Worm (Caenorhabditis elegans): Measurements from ENCODE around the gene sec-16A.2.

The sec-16A.2 gene

DNA sequence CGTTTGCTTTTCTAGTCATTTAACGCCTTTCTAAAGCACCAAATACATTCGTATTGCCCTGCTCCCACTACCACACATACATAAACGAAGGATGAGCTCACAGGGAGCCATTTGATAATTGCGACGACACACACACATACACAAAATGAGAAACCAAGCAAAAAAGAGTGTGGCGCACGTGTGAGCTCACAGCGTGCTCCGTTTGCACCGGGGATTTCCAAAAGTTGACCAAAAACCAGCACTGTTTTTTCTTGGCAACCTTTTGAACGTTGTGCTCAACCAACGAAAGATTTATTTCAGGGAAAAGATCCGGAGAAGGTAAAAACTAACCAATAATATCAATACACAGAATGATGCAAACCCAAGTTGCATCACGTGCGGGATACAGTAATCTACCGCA lies 12.2 kb upstream of the sec-16A.2 start, which contains the start of gene ksr-1:
Gene ksr-1 (plus strand): TSS at position 301 of the 400 bp plus-strand sequence.
- TF ChIP-seq hlh-30 (tag; optimal IDR thresholded peaks at IDR 0.05; ENCODE audit: insufficient read depth) = no peak
- no peak for TF ChIP-seq ceh-2 (tag; optimal IDR thresholded peaks at IDR 0.05)
- TF ChIP-seq ceh-19 (GFP tag; optimal IDR thresholded peaks at IDR 0.05) = no peak
- TF ChIP-seq sox-4 (tag; optimal IDR thresholded peaks at IDR 0.05) = no peak
- TF ChIP-seq ets-4 (tag; optimal IDR thresholded peaks at IDR 0.05) = no peak

DNA sequence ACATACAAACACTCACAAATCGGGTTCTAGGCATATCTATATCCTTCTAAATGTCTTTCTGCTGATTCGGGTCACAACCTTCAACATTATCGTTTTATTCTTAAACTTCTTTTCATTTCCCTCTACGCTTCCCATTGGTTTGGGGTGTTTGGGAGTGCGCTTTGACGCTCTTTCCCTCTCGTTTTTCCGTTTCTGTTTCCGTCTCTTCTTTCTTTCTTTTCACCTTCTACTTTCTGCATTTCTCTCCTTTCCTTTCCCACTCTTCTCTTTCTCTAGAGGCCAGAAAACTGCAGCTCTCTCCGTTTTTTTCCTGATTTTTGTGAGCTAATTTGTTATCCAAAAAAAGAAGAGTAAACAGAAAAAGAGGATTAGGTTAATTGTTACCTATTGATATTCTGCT lies 10.7 kb upstream of the sec-16A.2 start:
- TF ChIP-seq ztf-16 (tag; optimal IDR thresholded peaks at IDR 0.05) (no peak), ref-2 (tag; optimal IDR thresholded peaks at IDR 0.05) (peak; percentile 17), ceh-24 (tag; optimal IDR thresholded peaks at IDR 0.05) (no peak), fkh-10 (GFP tag; optimal IDR thresholded peaks at IDR 0.05) (no peak), nfya-1 (tag; optimal IDR thresholded peaks at IDR 0.05) (peak; percentile 26), nhr-11 (tag; optimal IDR thresholded peaks at IDR 0.05) (no peak), tbx-2 (tag; optimal IDR thresholded peaks at IDR 0.05) (peak; percentile 55), K09A11.1 (tag; optimal IDR thresholded peaks at IDR 0.05; ENCODE audit: insufficient read depth) (no peak), ceh-31 (tag; optimal IDR thresholded peaks at IDR 0.05) (peak; percentile 18), rnt-1 (tag; optimal IDR thresholded peaks at IDR 0.05) (no peak), hlh-6 (tag; optimal IDR thresholded peaks at IDR 0.05) (no peak), unc-86 (tag; optimal IDR thresholded peaks at IDR 0.05) (no peak), fkh-6 (tag; optimal IDR thresholded peaks at IDR 0.05) (no peak), C38D4.7 (GFP tag; optimal IDR thresholded peaks at IDR 0.05) (no peak), dmd-4 (tag; optimal IDR thresholded peaks at IDR 0.05; ENCODE audit: borderline replicate concordance) (no peak), pha-2 (tag; optimal IDR thresholded peaks at IDR 0.05) (no peak), sdc-2 (tag; optimal IDR thresholded peaks at IDR 0.05) (no peak), dve-1 (tag; optimal IDR thresholded peaks at IDR 0.05) (no peak), ttx-3 (tag; optimal IDR thresholded peaks at IDR 0.05) (no peak), pha-4 (tag; optimal IDR thresholded peaks at IDR 0.05) (no peak), pax-1 (tag; optimal IDR thresholded peaks at IDR 0.05) (no peak), che-1 (tag; optimal IDR thresholded peaks at IDR 0.05) (no peak), ceh-18 (tag; optimal IDR thresholded peaks at IDR 0.05) (peak; percentile 52), ceh-6 (GFP tag; optimal IDR thresholded peaks at IDR 0.05) (no peak), pag-3 (tag; optimal IDR thresholded peaks at IDR 0.05; ENCODE audit: borderline replicate concordance) (no peak), mec-3 (tag; optimal IDR thresholded peaks at IDR 0.05; ENCODE audit: borderline replicate concordance) (no peak), hlh-15 (tag; optimal IDR thresholded peaks at IDR 0.05) (no peak), unc-42 (tag; optimal IDR thresholded peaks at IDR 0.05) (peak; percentile 32), C08G9.2 (tag; optimal IDR thresholded peaks at IDR 0.05) (no peak), tbx-7 (tag; optimal IDR thresholded peaks at IDR 0.05) (no peak), hlh-8 (tag; optimal IDR thresholded peaks at IDR 0.05) (no peak), ceh-2 (tag; optimal IDR thresholded peaks at IDR 0.05) (no peak)

DNA sequence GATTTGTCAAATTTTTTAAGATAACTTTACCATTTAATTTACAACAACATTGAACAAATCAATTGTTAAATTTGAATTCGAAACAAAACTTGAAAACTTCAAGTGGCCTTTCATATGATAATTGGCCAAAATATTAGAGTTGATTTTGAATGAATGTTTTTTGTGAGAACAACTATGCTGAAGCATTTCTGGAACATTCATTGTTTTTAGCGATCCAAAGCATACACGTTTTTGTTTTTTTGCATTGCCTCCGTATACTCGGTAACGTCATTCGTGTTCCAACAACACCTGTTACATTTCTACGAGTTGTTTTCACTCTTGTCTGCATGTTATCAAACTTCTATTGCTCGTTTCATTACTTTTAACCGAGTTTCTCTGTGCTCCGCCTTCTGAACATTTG lies 10.1 kb upstream of the sec-16A.2 start:
- TF ChIP-seq nhr-11 (tag; optimal IDR thresholded peaks at IDR 0.05) = no peak
- TF ChIP-seq T23F11.4 (GFP tag; optimal IDR thresholded peaks at IDR 0.05) = no peak
- TF ChIP-seq ceh-45 (GFP tag; IDR thresholded peaks at IDR 0.05) = no peak
- no peak for TF ChIP-seq C38D4.7 (GFP tag; optimal IDR thresholded peaks at IDR 0.05)
- no peak for TF ChIP-seq dve-1 (tag; optimal IDR thresholded peaks at IDR 0.05)

DNA sequence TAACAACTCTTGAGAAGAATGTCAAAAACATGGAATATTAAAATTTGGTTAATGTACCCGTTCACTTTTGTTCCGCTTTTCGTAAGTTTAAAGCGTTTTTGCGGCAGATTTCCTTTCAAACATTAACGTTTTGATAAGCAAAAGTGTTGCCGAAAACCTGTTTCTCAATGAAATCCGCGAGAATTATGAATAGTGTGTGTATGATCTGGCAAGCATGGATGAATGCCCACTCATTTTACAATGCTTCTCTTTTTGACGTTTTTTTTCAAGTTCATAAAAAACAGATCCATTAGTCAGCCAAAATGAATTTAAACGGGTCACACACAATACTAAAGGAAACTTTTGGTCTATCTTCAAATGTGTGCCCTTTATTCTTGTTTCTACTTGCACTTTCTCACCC lies 3.0 kb upstream of the sec-16A.2 start:
- TF ChIP-seq unc-3 (GFP tag; conservative IDR thresholded peaks at IDR 0.05) = no peak
- TF ChIP-seq unc-3 (tag; optimal IDR thresholded peaks at IDR 0.05) = no peak
- TF ChIP-seq dve-1 (tag; optimal IDR thresholded peaks at IDR 0.05) = no peak
- no peak for TF ChIP-seq elt-4 (tag; optimal IDR thresholded peaks at IDR 0.05)
- no peak for TF ChIP-seq fax-1 (tag; optimal IDR thresholded peaks at IDR 0.05)
- no peak for TF ChIP-seq pax-1 (tag; optimal IDR thresholded peaks at IDR 0.05)
- no peak for TF ChIP-seq ceh-45 (GFP tag; IDR thresholded peaks at IDR 0.05)
- TF ChIP-seq pqm-1 (tag; optimal IDR thresholded peaks at IDR 0.05) = no peak
- no peak for TF ChIP-seq pag-3 (tag; optimal IDR thresholded peaks at IDR 0.05; ENCODE audit: borderline replicate concordance)
- TF ChIP-seq ceh-2 (tag; optimal IDR thresholded peaks at IDR 0.05) = no peak
- no peak for TF ChIP-seq fkh-10 (GFP tag; optimal IDR thresholded peaks at IDR 0.05)
- TF ChIP-seq Y22D7AL.16 (tag; optimal IDR thresholded peaks at IDR 0.05) = no peak
- no peak for TF ChIP-seq pha-2 (tag; optimal IDR thresholded peaks at IDR 0.05)
- no peak for TF ChIP-seq elt-2 (tag; optimal IDR thresholded peaks at IDR 0.05)
- no peak for TF ChIP-seq hlh-30 (tag; optimal IDR thresholded peaks at IDR 0.05; ENCODE audit: insufficient read depth)

Measured in whole organism, late embryonic.